Fruit fly (Drosophila melanogaster) whole organism, wandering third instar larva: ENCODE results near the gene rush.

Experiments
- Abd-B ChIP-seq: fragments of >200 bp; optimal IDR thresholded peaks from 2 replicates; lab custom pipeline; 2017; ENCODE audit warnings: missing biosample characterization, missing genetic modification characterization
- CG9705 ChIP-seq: fragments of 200-800 bp; sonication (Bioruptor generic); optimal IDR thresholded peaks from 2 replicates; lab custom pipeline; 2018; ENCODE audit warnings: missing biosample characterization, mild to moderate bottlenecking, missing genetic modification characterization
- CrebA ChIP-seq: fragments of 200-800 bp; sonication (Bioruptor generic); optimal IDR thresholded peaks from 2 replicates; lab custom pipeline; 2016; ENCODE audit warnings: missing biosample characterization, mild to moderate bottlenecking, missing genetic modification characterization, borderline replicate concordance
- Dfd ChIP-seq: fragments of >200 bp; optimal IDR thresholded peaks from 2 replicates; lab custom pipeline; 2017; ENCODE audit warnings: missing biosample characterization, missing genetic modification characterization
- Hr83 ChIP-seq: fragments of 200-300 bp; sonication (Bioruptor generic); optimal IDR thresholded peaks from 2 replicates; lab custom pipeline; 2016; ENCODE audit warnings: missing biosample characterization, mild to moderate bottlenecking, missing genetic modification characterization, moderate library complexity; ENCODE audit not compliant: poor library complexity, severe bottlenecking
- Myc ChIP-seq: fragments of >200 bp; optimal IDR thresholded peaks from 2 replicates; lab custom pipeline; 2017
- Rel ChIP-seq, 2 experiments: fragments of 200-800 bp; sonication (Bioruptor generic) in 1 of 2; optimal IDR thresholded peaks; 2 replicates in 1 of 2; 3 replicates in 1 of 2; lab custom pipeline; 2016 to 2019; ENCODE audit warnings: mild to moderate bottlenecking in 2 of 2, missing biosample characterization in 2 of 2, missing genetic modification characterization in 2 of 2, moderate library complexity in 1 of 2
- Vsx2 ChIP-seq: fragments of 200-300, 225-300 bp; sonication (Bioruptor generic); optimal IDR thresholded peaks from 2 replicates; lab custom pipeline; 2018; ENCODE audit warnings: missing biosample characterization, missing genetic modification characterization; ENCODE audit not compliant: partially characterized antibody
- dl ChIP-seq, 2 experiments: fragments of 175-275, 200-275 bp in 1 of 2; fragments of 200-275 bp in 1 of 2; sonication (Bioruptor generic); optimal IDR thresholded peaks; lab custom pipeline; 2018; ENCODE audit warnings: mild to moderate bottlenecking in 2 of 2, missing biosample characterization in 2 of 2, missing genetic modification characterization in 2 of 2, moderate library complexity in 2 of 2; ENCODE audit not compliant: partially characterized antibody in 2 of 2, insufficient read depth in 1 of 2
- pan ChIP-seq: fragments of >200 bp; optimal IDR thresholded peaks from 2 replicates; lab custom pipeline; 2017
- sv ChIP-seq: fragments of 200-800 bp; sonication (Bioruptor generic); optimal IDR thresholded peaks from 3 replicates; lab custom pipeline; 2016; ENCODE audit warnings: missing biosample characterization, missing genetic modification characterization
- usp ChIP-seq: fragments of >200 bp; optimal IDR thresholded peaks from 2 replicates; lab custom pipeline; 2017; ENCODE audit warnings: missing biosample characterization, missing genetic modification characterization

DNA sequence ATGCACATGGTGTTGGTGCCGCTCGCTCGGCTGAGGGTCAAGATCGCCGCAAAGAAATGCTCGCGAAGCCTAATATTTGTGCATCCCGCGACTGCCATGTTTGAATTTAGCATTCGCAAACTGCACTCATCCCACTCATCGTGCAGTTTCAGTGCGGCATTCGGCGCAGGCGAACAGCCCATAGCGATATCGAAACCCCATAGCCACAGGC is 11.1 kb upstream of the rush start, which contains the start of gene CG14778:
- TF ChIP-seq Myc (lab: Kevin White, UChicago) (no peak), Abd-B (GFP tag; lab: Kevin White, UChicago) (no peak), CrebA (GFP tag; lab: Kevin White, UChicago) (no peak), sv (GFP tag; lab: Kevin White, UChicago) (no peak), Vsx2 (no peak), Rel (GFP tag; optimal IDR thresholded peaks at IDR 0.05; lab: Kevin White, UChicago) (no peak), Rel (tag; optimal IDR thresholded peaks at IDR 0.05; lab: Kevin White, UChicago) (no peak), CG9705 (GFP tag; lab: Kevin White, UChicago) (no peak), pan (no peak), Hr83 (GFP tag; lab: Kevin White, UChicago) (no peak), Dfd (GFP tag; lab: Kevin White, UChicago) (no peak), dl (GFP tag; optimal IDR thresholded peaks at IDR 0.05; lab: Kevin White, UChicago; ENCODE audit: insufficient read depth in 1 of 2, partially characterized antibody in 2 of 2) (no peak), usp (no peak)
